Fruit fly (Drosophila melanogaster): ENCODE data around the gene Mcm2.

Gene Mcm2

dm6 chr3R:8217727-8218126 lies 47.0 kb upstream of the Mcm2 start, which contains the start of gene CG7800 (continued):
- TF ChIP-seq sens (GFP tag) (peak; percentile 23), Sox102F (GFP tag; optimal IDR thresholded peaks at IDR 0.05) (no peak), jigr1 (GFP tag; IDR thresholded peaks at IDR 0.05) (no peak), CG17359 (tag; optimal IDR thresholded peaks at IDR 0.05) (no peak), CG42726 (GFP tag; IDR thresholded peaks at IDR 0.05; ENCODE audit: partially characterized antibody) (no peak), CG31441 (GFP tag; IDR thresholded peaks at IDR 0.05) (no peak), klu (GFP tag; IDR thresholded peaks at IDR 0.05) (no peak), zfh1 (GFP tag; IDR thresholded peaks at IDR 0.05) (no peak), Atf3 (GFP tag; optimal IDR thresholded peaks at IDR 0.05) (no peak), CG10147 (GFP tag; optimal IDR thresholded peaks at IDR 0.05) (no peak), Xrp1 (GFP tag; IDR thresholded peaks at IDR 0.05) (no peak), esg (GFP tag; conservative IDR thresholded peaks at IDR 0.05) (no peak), lmd (GFP tag; IDR thresholded peaks at IDR 0.05) (no peak), CG4282 (GFP tag; optimal IDR thresholded peaks at IDR 0.05) (no peak), HmgZ (tag; optimal IDR thresholded peaks at IDR 0.05) (no peak), Meics (GFP tag; optimal IDR thresholded peaks at IDR 0.05) (no peak), CG30431 (GFP tag; optimal IDR thresholded peaks at IDR 0.05) (no peak), Oaz (GFP tag; IDR thresholded peaks at IDR 0.05) (no peak), Chrac-16 (GFP tag; optimal IDR thresholded peaks at IDR 0.05) (no peak), gcm (GFP tag; optimal IDR thresholded peaks at IDR 0.05) (peak; percentile 52), CG8944 (GFP tag; optimal IDR thresholded peaks at IDR 0.05) (no peak), pnt (GFP tag; optimal IDR thresholded peaks at IDR 0.05) (no peak), CG7839 (tag; optimal IDR thresholded peaks at IDR 0.05) (no peak), tin (GFP tag; optimal IDR thresholded peaks at IDR 0.05) (no peak), CG2199 (GFP tag; IDR thresholded peaks at IDR 0.05) (no peak), CG2889 (GFP tag; IDR thresholded peaks at IDR 0.05) (no peak), crp (GFP tag; optimal IDR thresholded peaks at IDR 0.05) (peak in 1 of 2 experiments; percentile 84), Mes4 (GFP tag; optimal IDR thresholded peaks at IDR 0.05) (no peak), CG16813 (GFP tag; IDR thresholded peaks at IDR 0.05; ENCODE audit: partially characterized antibody) (peak; percentile 34; the same call in 1 of the 3 replicates), Awh (GFP tag; IDR thresholded peaks at IDR 0.05) (no peak), hth (optimal IDR thresholded peaks at IDR 0.05) (no peak), YL-1 (GFP tag; optimal IDR thresholded peaks at IDR 0.05) (no peak), CG9932 (GFP tag; IDR thresholded peaks at IDR 0.05) (no peak), dmrt99B (tag; optimal IDR thresholded peaks at IDR 0.05) (no peak), Scr (GFP tag; IDR thresholded peaks at IDR 0.05; ENCODE audit: partially characterized antibody) (peak; percentile 58), Lhr (GFP tag; optimal IDR thresholded peaks at IDR 0.05) (no peak), Adf1 (GFP tag; IDR thresholded peaks at IDR 0.05) (no peak), dmrt11E (tag; optimal IDR thresholded peaks at IDR 0.05) (no peak), lbe (GFP tag; optimal IDR thresholded peaks at IDR 0.05) (no peak), Deaf1 (tag; optimal IDR thresholded peaks at IDR 0.05) (no peak), Ravus (GFP tag; IDR thresholded peaks at IDR 0.05) (no peak), ken (GFP tag; IDR thresholded peaks at IDR 0.05) (no peak), ftz-f1 (GFP tag; optimal IDR thresholded peaks at IDR 0.05) (no peak), hbn (GFP tag; IDR thresholded peaks at IDR 0.05; ENCODE audit: partially characterized antibody) (peak; percentile 19; the same call in 1 of the 2 replicates), pho (GFP tag; optimal IDR thresholded peaks at IDR 0.05) (no peak), CG14965 (GFP tag; optimal IDR thresholded peaks at IDR 0.05; ENCODE audit: borderline replicate concordance) (no peak), CG43689 (GFP tag; IDR thresholded peaks at IDR 0.05) (no peak), cad (GFP tag; optimal IDR thresholded peaks at IDR 0.05) (no peak), stwl (tag; optimal IDR thresholded peaks at IDR 0.05) (peak; percentile 63), CG1529 (GFP tag; optimal IDR thresholded peaks at IDR 0.05) (no peak), grau (tag; optimal IDR thresholded peaks at IDR 0.05) (no peak), tx (GFP tag; optimal IDR thresholded peaks at IDR 0.05) (no peak), CG3163 (GFP tag; optimal IDR thresholded peaks at IDR 0.05) (no peak)

Data from whole organism, embryonic.